Fruit fly (Drosophila melanogaster) S2 (cell line): ENCODE results near the gene CG10254.

ENCODE experiments used
- CG8478 ChIP-seq: fragments of >200 bp; optimal IDR thresholded peaks from 2 replicates; lab custom pipeline; 2018
- CTCF ChIP-seq, 2 experiments: fragments of >200 bp; optimal IDR thresholded peaks; 2 replicates each; lab custom pipeline; 2018

CG10254 gene

DNA sequence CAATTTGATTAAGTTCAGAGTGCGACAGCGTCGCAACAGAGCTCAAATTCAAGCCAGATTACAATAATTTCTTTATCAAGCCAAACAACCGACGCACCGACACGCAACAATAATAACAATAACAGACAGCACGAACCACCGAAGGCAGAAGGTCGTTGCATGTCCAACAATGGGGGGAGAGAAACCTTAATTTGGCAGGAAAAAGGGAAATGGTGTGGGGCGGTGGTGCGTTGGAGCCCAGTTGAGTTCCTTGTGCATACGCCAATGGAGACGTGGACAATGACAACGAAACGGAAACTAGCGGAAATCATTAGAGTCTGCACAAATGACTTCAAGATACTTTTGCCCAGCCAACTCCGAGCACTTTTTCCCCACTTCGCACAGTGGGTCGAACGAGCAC, 55.2 kb downstream of the CG10254 start:
- no peak for TF ChIP-seq CTCF (optimal IDR thresholded peaks at IDR 0.05; lab: Kevin White, UChicago)
- no peak for TF ChIP-seq CG8478 (lab: Kevin White, UChicago)
